Fruit fly (Drosophila melanogaster) Kc167 (cell line): Measurements from ENCODE around the gene CG43210.

ENCODE experiments used
- Myc ChIP-seq: fragments of >200 bp; optimal IDR thresholded peaks from 2 replicates; lab custom pipeline; 2017; ENCODE audit warnings: missing external identifiers
- Sin3A ChIP-seq: fragments of >200 bp; optimal IDR thresholded peaks from 2 replicates; lab custom pipeline; 2018; ENCODE audit warnings: missing external identifiers
- h ChIP-seq: fragments of >200 bp; optimal IDR thresholded peaks from 3 replicates; lab custom pipeline; 2018; ENCODE audit warnings: missing external identifiers
- insv ChIP-seq: fragments of >200 bp; optimal IDR thresholded peaks from 3 replicates; lab custom pipeline; 2018; ENCODE audit warnings: missing external identifiers
- psq ChIP-seq: fragments of >200 bp; optimal IDR thresholded peaks from 2 replicates; lab custom pipeline; 2017; ENCODE audit warnings: missing external identifiers
- ttk ChIP-seq: sonication (Bioruptor generic); optimal IDR thresholded peaks from 2 replicates; lab custom pipeline; 2017; ENCODE audit warnings: missing external identifiers

- TF ChIP-seq Myc (no peak), insv (lab: Kevin White, UChicago) (no peak), psq (no peak), Sin3A (lab: Kevin White, UChicago) (no peak), h (lab: Kevin White, UChicago) (no peak), ttk (lab: Kevin White, UChicago) (no peak)
Measured at dm6 chr3R:18565073-18565472, at the start of gene CG43210, which contains the start of gene hemo.
